Fruit fly (Drosophila melanogaster) whole organism, pupa: ENCODE data around the gene ush.

ENCODE experiments used
- CG10348 ChIP-seq: fragments of 200-800 bp; sonication (Bioruptor generic); IDR thresholded peaks from 2 replicates; pipeline ENCODE4 v1.3.6; 2022; ENCODE audit warnings: missing biosample characterization, missing genetic modification characterization
- CG14655 ChIP-seq: fragments of 200-800 bp; sonication (Bioruptor generic); optimal IDR thresholded peaks from 3 replicates; lab custom pipeline; 2017; ENCODE audit warnings: mild to moderate bottlenecking, missing biosample characterization, missing genetic modification reagents, missing genetic modification characterization
- CG32121 ChIP-seq: fragments of 200-800 bp; sonication (Bioruptor generic); IDR thresholded peaks from 2 replicates; pipeline ENCODE4 v1.3.6; 2022; ENCODE audit warnings: missing biosample characterization, missing genetic modification characterization
- EcR ChIP-seq: fragments of 200-800 bp; sonication (Bioruptor generic); optimal IDR thresholded peaks from 3 replicates; lab custom pipeline; 2019; ENCODE audit warnings: missing biosample characterization, missing genetic modification characterization, mild to moderate bottlenecking, moderate library complexity, missing genetic modification reagents
- Pif1B ChIP-seq: fragments of 200-800 bp; sonication (Bioruptor generic); optimal IDR thresholded peaks from 3 replicates; lab custom pipeline; 2016; ENCODE audit warnings: missing biosample characterization, missing genetic modification characterization
- gl ChIP-seq: fragments of 200-800 bp; sonication (Bioruptor generic); optimal IDR thresholded peaks from 2 replicates; lab custom pipeline; 2018; ENCODE audit warnings: missing biosample characterization, mild to moderate bottlenecking, missing genetic modification characterization

- TF ChIP-seq EcR (GFP tag; lab: Kevin White, UChicago) (no peak), Pif1B (no peak), CG14655 (GFP tag; lab: Kevin White, UChicago) (no peak), CG32121 (GFP tag; lab: Robert Waterston, UW) (no peak), CG10348 (GFP tag; lab: Robert Waterston, UW) (no peak), gl (tag; lab: Kevin White, UChicago) (no peak)
Measured at dm6 chr2L:467683-468082, 8.3 kb upstream of the ush start.
